Fruit fly (Drosophila melanogaster): ENCODE results near the gene hzg.
A peak's percentile ranks its signal among the peaks of the same experiment; 100 is the strongest.

The hzg gene

dm6 chr3L:15956448-15957010, 48.0 kb downstream of the hzg start, which contains the start of gene elgi (continued):
- TF ChIP-seq bab2 (GFP tag; optimal IDR thresholded peaks at IDR 0.05) (peak; percentile 54), vvl (GFP tag; IDR thresholded peaks at IDR 0.05) (peak; percentile 61), pho (GFP tag; optimal IDR thresholded peaks at IDR 0.05) (peak; percentile 67), pros (GFP tag; optimal IDR thresholded peaks at IDR 0.05) (no peak), Trl (optimal IDR thresholded peaks at IDR 0.05) (no peak), Trl (GFP tag; optimal IDR thresholded peaks at IDR 0.05) (peak; percentile 71), ci (GFP tag; IDR thresholded peaks at IDR 0.05) (peak; percentile 64; the same call in 2 of the 3 replicates), Doc3 (GFP tag; IDR thresholded peaks at IDR 0.05; ENCODE audit: partially characterized antibody) (no peak), CG8944 (GFP tag; optimal IDR thresholded peaks at IDR 0.05) (peak; percentile 38), Xbp1 (GFP tag; optimal IDR thresholded peaks at IDR 0.05) (peak; percentile 77), CG7556 (GFP tag; optimal IDR thresholded peaks at IDR 0.05) (peak; percentile 38), gsb (GFP tag; IDR thresholded peaks at IDR 0.05) (0 out of 2 replicates have a peak, but pooled peaks have one; percentile 24), zen2 (GFP tag; IDR thresholded peaks at IDR 0.05; ENCODE audit: partially characterized antibody) (no peak; the same call in 2 of the 3 replicates), wdn (GFP tag; IDR thresholded peaks at IDR 0.05) (no peak), mam (GFP tag; optimal IDR thresholded peaks at IDR 0.05) (peak; percentile 85), zfh2 (GFP tag; optimal IDR thresholded peaks at IDR 0.05) (peak; percentile 84), CG7987 (GFP tag; optimal IDR thresholded peaks at IDR 0.05) (no peak), CG13123 (GFP tag; optimal IDR thresholded peaks at IDR 0.05) (no peak), Poxn (GFP tag; IDR thresholded peaks at IDR 0.05) (no peak), Nf-YA (GFP tag; IDR thresholded peaks at IDR 0.05) (no peak), tgo (GFP tag; IDR thresholded peaks at IDR 0.05) (0 out of 3 replicates have a peak, but pooled peaks have one; percentile 25), al (GFP tag; IDR thresholded peaks at IDR 0.05) (no peak), Ada2b (GFP tag; IDR thresholded peaks at IDR 0.05) (peak; percentile 21; the same call in 1 of the 2 replicates), Sin3A (optimal IDR thresholded peaks at IDR 0.05) (peak; percentile 0), CG31388 (GFP tag; optimal IDR thresholded peaks at IDR 0.05) (no peak), ab (GFP tag; optimal IDR thresholded peaks at IDR 0.05) (no peak), Mad (GFP tag; optimal IDR thresholded peaks at IDR 0.05) (peak; percentile 9), org-1 (GFP tag; optimal IDR thresholded peaks at IDR 0.05) (no peak), tup (GFP tag; optimal IDR thresholded peaks at IDR 0.05) (peak; percentile 38), shn (GFP tag; optimal IDR thresholded peaks at IDR 0.05) (peak; percentile 57), CG4424 (GFP tag; optimal IDR thresholded peaks at IDR 0.05) (peak; percentile 40), CG17186 (GFP tag; optimal IDR thresholded peaks at IDR 0.05) (no peak), CG14014 (GFP tag; IDR thresholded peaks at IDR 0.05) (0 out of 2 replicates have a peak, but pooled peaks have one; percentile 22), lilli (GFP tag; optimal IDR thresholded peaks at IDR 0.05) (peak; percentile 74), crc (GFP tag; optimal IDR thresholded peaks at IDR 0.05) (no peak), CG8359 (GFP tag; optimal IDR thresholded peaks at IDR 0.05; ENCODE audit: borderline replicate concordance) (no peak), fd64A (GFP tag; optimal IDR thresholded peaks at IDR 0.05) (no peak), CG9876 (GFP tag; optimal IDR thresholded peaks at IDR 0.05) (peak; percentile 44), grn (GFP tag; optimal IDR thresholded peaks at IDR 0.05) (no peak), pan (optimal IDR thresholded peaks at IDR 0.05) (no peak), pan (GFP tag; optimal IDR thresholded peaks at IDR 0.05 in 1 of 2, IDR thresholded peaks at IDR 0.05 in 1 of 2) (peak in 1 of 2 experiments; percentile 53), kah (GFP tag; optimal IDR thresholded peaks at IDR 0.05) (no peak), Dek (tag; optimal IDR thresholded peaks at IDR 0.05) (peak; percentile 51), CG31224 (GFP tag; IDR thresholded peaks at IDR 0.05) (no peak), Hr78 (GFP tag; optimal IDR thresholded peaks at IDR 0.05) (no peak), ken (GFP tag; IDR thresholded peaks at IDR 0.05) (peak; percentile 74; the same call in 2 of the 3 replicates), HLH3B (GFP tag; IDR thresholded peaks at IDR 0.05) (peak; percentile 45; the same call in 1 of the 2 replicates), Hsf (GFP tag; optimal IDR thresholded peaks at IDR 0.05) (peak; percentile 75), Dref (GFP tag; IDR thresholded peaks at IDR 0.05) (no peak), D19B (GFP tag; optimal IDR thresholded peaks at IDR 0.05) (no peak), CG4730 (GFP tag; IDR thresholded peaks at IDR 0.05) (no peak), Oaz (GFP tag; IDR thresholded peaks at IDR 0.05) (no peak)
